Worm (Caenorhabditis elegans) whole organism, late embryonic: ENCODE measurements around the gene sptl-2.

Source experiments
- ama-1 ChIP-seq: fragments of 150-350 bp; optimal IDR thresholded peaks from 2 replicates; lab custom pipeline; 2014
- dmd-4 ChIP-seq: sonication (generic microtip); optimal IDR thresholded peaks from 2 replicates; lab custom pipeline; 2016; ENCODE audit warnings: borderline replicate concordance, missing genetic modification characterization, missing compliant biosample characterization
- nfya-1 ChIP-seq: sonication (generic microtip); optimal IDR thresholded peaks from 2 replicates; lab custom pipeline; 2017; ENCODE audit warnings: missing genetic modification characterization, mild to moderate bottlenecking, missing compliant biosample characterization, antibody characterized with exemption, moderate library complexity
- odd-2 ChIP-seq: sonication (generic microtip); optimal IDR thresholded peaks from 2 replicates; lab custom pipeline; 2017; ENCODE audit warnings: antibody characterized with exemption, mild to moderate bottlenecking, missing genetic modification characterization, missing compliant biosample characterization
- sox-4 ChIP-seq: sonication (generic microtip); optimal IDR thresholded peaks from 2 replicates; lab custom pipeline; 2017; ENCODE audit warnings: mild to moderate bottlenecking, missing genetic modification characterization, inconsistent platforms, missing compliant biosample characterization
- ttx-3 ChIP-seq: sonication (generic microtip); optimal IDR thresholded peaks from 2 replicates; lab custom pipeline; 2016; ENCODE audit warnings: missing genetic modification reagents, missing genetic modification characterization, missing compliant biosample characterization
- unc-86 ChIP-seq: sonication (generic microtip); optimal IDR thresholded peaks from 2 replicates; lab custom pipeline; 2016; ENCODE audit warnings: missing genetic modification characterization, missing compliant biosample characterization

DNA sequence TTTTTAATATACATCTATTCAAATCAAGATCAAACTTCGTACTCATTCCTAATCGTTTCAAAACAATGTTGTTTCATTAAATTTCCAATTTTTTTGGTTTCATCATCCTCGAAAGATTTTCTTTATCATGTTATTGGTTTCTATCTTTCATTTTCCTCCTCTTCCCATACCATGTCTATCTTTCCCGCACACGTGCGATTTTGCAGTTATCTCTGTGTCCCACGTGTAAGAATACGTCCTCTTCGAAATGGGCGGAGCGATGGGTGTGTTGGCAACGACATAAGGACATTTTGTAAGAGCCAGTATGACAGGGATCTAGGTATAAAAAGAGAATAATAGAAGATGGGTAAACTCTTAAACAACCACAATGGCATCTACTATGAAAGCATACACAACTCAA, 9.3 kb downstream of the sptl-2 start, which contains the start of gene F43H9.4:
- TF ChIP-seq ttx-3 (tag; lab: Kevin White, UChicago) (no peak), sox-4 (tag; lab: Kevin White, UChicago) (no peak), odd-2 (no peak), unc-86 (tag; lab: Kevin White, UChicago) (no peak), nfya-1 (tag; lab: Kevin White, UChicago) (no peak), dmd-4 (tag; lab: Kevin White, UChicago) (no peak), ama-1 (lab: Kevin White, UChicago) (no peak)
